Worm (Caenorhabditis elegans) whole organism, young adult: ENCODE results near the gene selt-1.1.

Source experiments
- B0035.1 ChIP-seq: sonication (generic microtip); optimal IDR thresholded peaks from 2 replicates; lab custom pipeline; 2016; ENCODE audit warnings: missing genetic modification characterization, mild to moderate bottlenecking, missing compliant biosample characterization, missing genotype, missing genetic modification reagents
- B0336.3 ChIP-seq: fragments of 200-800 bp; sonication (Bioruptor generic); IDR thresholded peaks from 2 replicates; pipeline ENCODE4 v1.3.6; 2022; ENCODE audit warnings: missing genetic modification characterization, missing compliant biosample characterization
- D2030.7 ChIP-seq: fragments of 200-800 bp; sonication (Bioruptor generic); IDR thresholded peaks from 2 replicates; pipeline ENCODE4 v1.3.6; 2022; ENCODE audit warnings: missing genetic modification reagents, missing genetic modification characterization, missing compliant biosample characterization
- F33H1.4 ChIP-seq: fragments of 200-800 bp; sonication (Bioruptor generic); IDR thresholded peaks from 2 replicates; pipeline ENCODE4 v1.3.6; 2022; ENCODE audit warnings: missing genetic modification reagents, missing genetic modification characterization, missing compliant biosample characterization
- F37B4.10 ChIP-seq: fragments of 200-800 bp; sonication (Bioruptor generic); IDR thresholded peaks from 2 replicates; pipeline ENCODE4 v1.3.6; 2022; ENCODE audit warnings: missing genetic modification characterization, missing compliant biosample characterization
- K12H6.12 ChIP-seq: fragments of 200-800 bp; sonication (Bioruptor generic); optimal IDR thresholded peaks from 2 replicates; lab custom pipeline; 2018; ENCODE audit warnings: mild to moderate bottlenecking, missing genetic modification characterization, missing compliant biosample characterization
- Y53F4B.3 ChIP-seq: fragments of 200-800 bp; sonication (Bioruptor generic); IDR thresholded peaks from 2 replicates; pipeline ENCODE4 v1.3.6; 2022; ENCODE audit warnings: missing genetic modification reagents, missing genetic modification characterization, missing compliant biosample characterization
- Y53G8AR.9 ChIP-seq: fragments of 200-800 bp; sonication (Bioruptor generic); conservative IDR thresholded peaks from 2 replicates; pipeline ENCODE4 v1.3.6; 2022; ENCODE audit warnings: missing genetic modification reagents, missing genetic modification characterization, missing compliant biosample characterization
- Y79H2A.3 ChIP-seq: fragments of 200-800 bp; sonication (Bioruptor generic); conservative IDR thresholded peaks from 2 replicates; pipeline ENCODE4 v1.3.6; 2022; ENCODE audit warnings: missing genetic modification reagents, missing genetic modification characterization, missing compliant biosample characterization
- Y95B8A.8 ChIP-seq: fragments of 200-800 bp; sonication (Bioruptor generic); IDR thresholded peaks from 2 replicates; pipeline ENCODE4 v1.3.6; 2022; ENCODE audit warnings: missing genetic modification reagents, missing genetic modification characterization, missing compliant biosample characterization
- aptf-2 ChIP-seq: fragments of 200-800 bp; sonication (Bioruptor generic); conservative IDR thresholded peaks from 2 replicates; pipeline ENCODE4 v1.3.6; 2022; ENCODE audit warnings: missing genetic modification reagents, missing genetic modification characterization, missing compliant biosample characterization
- bed-2 ChIP-seq: fragments of 200-800 bp; sonication (Bioruptor generic); IDR thresholded peaks from 2 replicates; pipeline ENCODE4 v1.3.6; 2022; ENCODE audit warnings: missing genetic modification reagents, missing genetic modification characterization, missing compliant biosample characterization
- ccch-3 ChIP-seq: fragments of 200-800 bp; sonication (Bioruptor generic); optimal IDR thresholded peaks from 2 replicates; lab custom pipeline; 2018; ENCODE audit warnings: mild to moderate bottlenecking, missing genetic modification characterization, missing compliant biosample characterization
- cebp-1 ChIP-seq, 2 experiments: fragments of 200-800 bp in 1 of 2; sonication (Bioruptor generic) in 1 of 2; sonication (generic microtip) in 1 of 2; IDR thresholded peaks in 1 of 2; optimal IDR thresholded peaks in 1 of 2; 2 replicates each; pipeline versions ENCODE4 v1.3.6 to Lab custom; 2017 to 2022; ENCODE audit warnings: missing compliant biosample characterization in 2 of 2, missing genetic modification characterization in 2 of 2, mild to moderate bottlenecking in 1 of 2, missing genetic modification reagents in 1 of 2, moderate library complexity in 1 of 2
- ceh-27 ChIP-seq: fragments of 200-800 bp; sonication (Bioruptor generic); optimal IDR thresholded peaks from 2 replicates; lab custom pipeline; 2018; ENCODE audit warnings: mild to moderate bottlenecking, missing genetic modification characterization, moderate library complexity, missing compliant biosample characterization
- ceh-58 ChIP-seq: fragments of 200-800 bp; sonication (Bioruptor generic); IDR thresholded peaks from 2 replicates; pipeline ENCODE4 v1.3.6; 2022; ENCODE audit warnings: missing genetic modification characterization, missing compliant biosample characterization
- ceh-79 ChIP-seq: sonication (generic microtip); optimal IDR thresholded peaks from 2 replicates; lab custom pipeline; 2017; ENCODE audit warnings: mild to moderate bottlenecking, missing genetic modification characterization, missing compliant biosample characterization
- ceh-91 ChIP-seq: fragments of 200-800 bp; sonication (Bioruptor generic); IDR thresholded peaks from 2 replicates; pipeline ENCODE4 v1.3.6; 2022; ENCODE audit warnings: missing genetic modification reagents, missing genetic modification characterization, missing compliant biosample characterization
- dpl-1 ChIP-seq: fragments of 150-350 bp; optimal IDR thresholded peaks from 2 replicates; lab custom pipeline; 2014; ENCODE audit warnings: missing biosample characterization, missing genetic modification reagents, missing genetic modification characterization
- egrh-3 ChIP-seq: fragments of 200-800 bp; sonication (Bioruptor generic); IDR thresholded peaks from 2 replicates; pipeline ENCODE4 v1.3.6; 2022; ENCODE audit warnings: missing genetic modification reagents, missing genetic modification characterization, missing compliant biosample characterization
- him-1 ChIP-seq: sonication (generic microtip); optimal IDR thresholded peaks from 2 replicates; lab custom pipeline; 2016; ENCODE audit warnings: missing genotype, missing genetic modification reagents, missing genetic modification characterization, missing compliant biosample characterization
- hlh-12 ChIP-seq: sonication (generic microtip); optimal IDR thresholded peaks from 2 replicates; lab custom pipeline; 2016; ENCODE audit warnings: missing genetic modification characterization, missing compliant biosample characterization
- hsf-1 ChIP-seq: fragments of 200-800 bp; sonication (Bioruptor generic); IDR thresholded peaks from 2 replicates; pipeline ENCODE4 v1.3.6; 2022; ENCODE audit warnings: missing genetic modification reagents, missing genetic modification characterization, missing compliant biosample characterization
- let-607 ChIP-seq, 2 experiments: fragments of 200-800 bp in 1 of 2; sonication (Bioruptor generic) in 1 of 2; sonication (generic microtip) in 1 of 2; optimal IDR thresholded peaks; 2 replicates each; lab custom pipeline; 2016 to 2018; ENCODE audit warnings: mild to moderate bottlenecking in 2 of 2, missing compliant biosample characterization in 2 of 2, missing genetic modification characterization in 2 of 2, moderate library complexity in 2 of 2, missing genotype in 1 of 2
- lsy-27 ChIP-seq: sonication (generic microtip); optimal IDR thresholded peaks from 2 replicates; lab custom pipeline; 2017; ENCODE audit warnings: missing genetic modification characterization, mild to moderate bottlenecking, missing compliant biosample characterization, antibody characterized with exemption, missing genotype, borderline replicate concordance; ENCODE audit not compliant: insufficient read depth
- madf-3 ChIP-seq: fragments of 200-800 bp; sonication (Bioruptor generic); IDR thresholded peaks from 2 replicates; pipeline ENCODE4 v1.3.6; 2022; ENCODE audit warnings: missing genetic modification reagents, missing genetic modification characterization, missing compliant biosample characterization
- madf-8 ChIP-seq: fragments of 200-800 bp; sonication (Bioruptor generic); conservative IDR thresholded peaks from 2 replicates; pipeline ENCODE4 v1.3.6; 2022; ENCODE audit warnings: missing genetic modification reagents, missing genetic modification characterization, missing compliant biosample characterization
- mxl-1 ChIP-seq: sonication (generic microtip); optimal IDR thresholded peaks from 2 replicates; lab custom pipeline; 2016; ENCODE audit warnings: missing genetic modification characterization, missing compliant biosample characterization
- nfya-1 ChIP-seq: sonication (generic microtip); optimal IDR thresholded peaks from 2 replicates; lab custom pipeline; 2017; ENCODE audit warnings: antibody characterized with exemption, missing compliant biosample characterization, missing genetic modification characterization, borderline replicate concordance; ENCODE audit not compliant: insufficient read depth
- nfya-2 ChIP-seq: fragments of 200-800 bp; sonication (Bioruptor generic); IDR thresholded peaks from 2 replicates; pipeline ENCODE4 v1.3.6; 2022; ENCODE audit warnings: missing genetic modification reagents, missing genetic modification characterization, missing compliant biosample characterization
- nfyb-1 ChIP-seq: fragments of 200-800 bp; sonication (Bioruptor generic); IDR thresholded peaks from 2 replicates; pipeline ENCODE4 v1.3.6; 2022; ENCODE audit warnings: missing genetic modification reagents, missing genetic modification characterization, missing compliant biosample characterization
- nhr-179 ChIP-seq: sonication (generic microtip); optimal IDR thresholded peaks from 2 replicates; lab custom pipeline; 2016; ENCODE audit warnings: mild to moderate bottlenecking, missing genetic modification characterization, missing compliant biosample characterization
- nhr-27 ChIP-seq: fragments of 200-800 bp; sonication (Bioruptor generic); optimal IDR thresholded peaks from 2 replicates; lab custom pipeline; 2018; ENCODE audit warnings: mild to moderate bottlenecking, missing genetic modification characterization, moderate library complexity, missing compliant biosample characterization
- nhr-90 ChIP-seq: sonication (generic microtip); optimal IDR thresholded peaks from 2 replicates; lab custom pipeline; 2016; ENCODE audit warnings: missing genotype, mild to moderate bottlenecking, missing genetic modification characterization, missing compliant biosample characterization
- pbrm-1 ChIP-seq: fragments of 200-800 bp; sonication (Bioruptor generic); IDR thresholded peaks from 2 replicates; pipeline ENCODE4 v1.3.6; 2022; ENCODE audit warnings: missing genetic modification reagents, missing genetic modification characterization, missing compliant biosample characterization
- rcor-1 ChIP-seq: fragments of 200-800 bp; sonication (Bioruptor generic); IDR thresholded peaks from 2 replicates; pipeline ENCODE4 v1.3.6; 2022; ENCODE audit warnings: missing genetic modification reagents, missing genetic modification characterization, missing compliant biosample characterization
- repo-1 ChIP-seq: sonication (generic microtip); optimal IDR thresholded peaks from 2 replicates; lab custom pipeline; 2017; ENCODE audit warnings: mild to moderate bottlenecking, missing genetic modification characterization, missing compliant biosample characterization
- rpc-1 ChIP-seq, 2 experiments: fragments of 150-350 bp in 1 of 2; sonication (generic microtip) in 1 of 2; optimal IDR thresholded peaks; 2 replicates each; lab custom pipeline; 2014 to 2018; ENCODE audit warnings: missing biosample characterization in 1 of 2, missing genetic modification characterization in 1 of 2, missing genetic modification reagents in 1 of 2, missing genotype in 1 of 2
- snpc-1.3 ChIP-seq: sonication (generic microtip); optimal IDR thresholded peaks from 2 replicates; lab custom pipeline; 2017; ENCODE audit warnings: missing genetic modification characterization, mild to moderate bottlenecking, missing compliant biosample characterization, antibody characterized with exemption, moderate library complexity, missing genotype, missing genetic modification reagents; ENCODE audit not compliant: insufficient read depth
- snpc-3.4 ChIP-seq: sonication (generic microtip); optimal IDR thresholded peaks from 2 replicates; lab custom pipeline; 2017; ENCODE audit warnings: missing genetic modification characterization, mild to moderate bottlenecking, missing compliant biosample characterization, antibody characterized with exemption, moderate library complexity, missing genotype, missing genetic modification reagents
- sptf-2 ChIP-seq: fragments of 200-800 bp; sonication (Bioruptor generic); optimal IDR thresholded peaks from 2 replicates; lab custom pipeline; 2018; ENCODE audit warnings: mild to moderate bottlenecking, missing genetic modification characterization, missing compliant biosample characterization
- tbx-9 ChIP-seq: sonication (generic microtip); optimal IDR thresholded peaks from 2 replicates; lab custom pipeline; 2016; ENCODE audit warnings: borderline replicate concordance, missing genetic modification characterization, inconsistent platforms, missing compliant biosample characterization
- tlf-1 ChIP-seq: fragments of 200-800 bp; sonication (Bioruptor generic); optimal IDR thresholded peaks from 2 replicates; lab custom pipeline; 2018; ENCODE audit warnings: mild to moderate bottlenecking, missing genetic modification characterization, missing compliant biosample characterization
- unc-130 ChIP-seq: sonication (generic microtip); optimal IDR thresholded peaks from 2 replicates; lab custom pipeline; 2016; ENCODE audit warnings: missing genetic modification reagents, missing genetic modification characterization, missing compliant biosample characterization
- xnd-1 ChIP-seq: sonication (generic microtip); optimal IDR thresholded peaks from 2 replicates; lab custom pipeline; 2016; ENCODE audit warnings: missing genotype, missing genetic modification reagents, missing genetic modification characterization, missing compliant biosample characterization
- zfh-2 ChIP-seq: fragments of 200-800 bp; sonication (Bioruptor generic); conservative IDR thresholded peaks from 2 replicates; pipeline ENCODE4 v1.3.6; 2022; ENCODE audit warnings: missing genetic modification reagents, missing genetic modification characterization, missing compliant biosample characterization
- zim-3 ChIP-seq: sonication (generic microtip); optimal IDR thresholded peaks from 2 replicates; lab custom pipeline; 2017; ENCODE audit warnings: mild to moderate bottlenecking, missing genetic modification characterization, moderate library complexity, missing compliant biosample characterization
- ztf-3 ChIP-seq: fragments of 200-800 bp; sonication (Bioruptor generic); optimal IDR thresholded peaks from 2 replicates; lab custom pipeline; 2018; ENCODE audit warnings: mild to moderate bottlenecking, missing genetic modification characterization, missing compliant biosample characterization

selt-1.1 gene

ce11 chrX:11511231-11511630 lies 35.1 kb downstream of the selt-1.1 start, which contains the start of gene ccdc-149:
Gene ccdc-149 (minus strand): TSS chrX:11511451.
- TF ChIP-seq ceh-27 (no peak), Y79H2A.3 (no peak), him-1 (tag; lab: Kevin White, UChicago) (no peak), egrh-3 (no peak), nhr-90 (tag; lab: Kevin White, UChicago) (no peak), let-607 (tag; optimal IDR thresholded peaks at IDR 0.05; lab: Kevin White, UChicago) (peak in 1 of 2 experiments; percentile 16), cebp-1 (GFP tag; IDR thresholded peaks at IDR 0.05; lab: Robert Waterston, UW) (no peak), cebp-1 (tag; optimal IDR thresholded peaks at IDR 0.05; lab: Kevin White, UChicago) (no peak), tlf-1 (GFP tag; lab: Kevin White, UChicago) (no peak), D2030.7 (GFP tag; lab: Robert Waterston, UW) (no peak), nhr-27 (tag; lab: Kevin White, UChicago) (no peak), dpl-1 (GFP tag; lab: Kevin White, UChicago) (no peak), sptf-2 (no peak), pbrm-1 (peak; percentile 50; the same call in 1 of the 2 replicates), nfya-2 (GFP tag; lab: Robert Waterston, UW) (no peak), nfyb-1 (0 out of 2 replicates have a peak, but pooled peaks have one; percentile 26), F33H1.4 (GFP tag; lab: Robert Waterston, UW) (no peak), madf-8 (GFP tag; lab: Robert Waterston, UW) (no peak), lsy-27 (no peak), Y53G8AR.9 (GFP tag; lab: Robert Waterston, UW) (peak; percentile 62; the same call in 1 of the 2 replicates), ccch-3 (GFP tag; lab: Kevin White, UChicago) (no peak), hlh-12 (tag; lab: Kevin White, UChicago) (no peak), rcor-1 (GFP tag; lab: Robert Waterston, UW) (no peak), ceh-79 (tag; lab: Kevin White, UChicago) (no peak), mxl-1 (no peak), B0035.1 (tag; lab: Kevin White, UChicago) (no peak), nfya-1 (tag; lab: Kevin White, UChicago) (no peak), Y95B8A.8 (no peak), nhr-179 (tag; lab: Kevin White, UChicago) (no peak), ztf-3 (GFP tag; lab: Kevin White, UChicago) (no peak), ceh-58 (no peak), ceh-91 (GFP tag; lab: Robert Waterston, UW) (no peak), bed-2 (no peak), snpc-3.4 (tag; lab: Kevin White, UChicago) (no peak), madf-3 (no peak), B0336.3 (GFP tag; lab: Robert Waterston, UW) (0 out of 2 replicates have a peak, but pooled peaks have one; percentile 25), repo-1 (tag; lab: Kevin White, UChicago) (peak; percentile 49), aptf-2 (GFP tag; lab: Robert Waterston, UW) (no peak)

DNA sequence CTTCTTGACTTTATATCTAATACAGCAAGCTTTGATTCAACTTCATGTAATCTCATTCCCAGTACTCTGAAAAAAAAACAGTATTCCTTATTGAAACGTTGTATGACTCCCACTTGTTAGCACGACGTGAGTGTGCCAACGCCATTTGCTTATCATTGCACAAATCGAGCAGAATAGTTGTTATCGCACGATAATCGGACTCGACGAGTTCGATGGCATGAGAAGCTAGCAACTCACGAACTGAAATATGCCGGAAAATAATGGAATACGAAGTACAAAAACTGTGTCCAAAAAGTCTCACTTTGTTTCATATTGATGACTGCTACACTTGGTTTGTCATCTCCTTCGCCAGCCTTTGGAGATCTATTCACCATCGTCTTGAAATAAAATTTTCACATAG lies 36.7 kb downstream of the selt-1.1 start:
- TF ChIP-seq unc-130 (GFP tag; lab: Kevin White, UChicago) (no peak), zim-3 (tag; lab: Kevin White, UChicago) (no peak), tbx-9 (tag; lab: Kevin White, UChicago) (no peak), zfh-2 (no peak), dpl-1 (GFP tag; lab: Kevin White, UChicago) (no peak), let-607 (tag; optimal IDR thresholded peaks at IDR 0.05; lab: Kevin White, UChicago) (peak in 1 of 2 experiments; percentile 4), F37B4.10 (no peak), K12H6.12 (no peak), rpc-1 (optimal IDR thresholded peaks at IDR 0.05; lab: Kevin White, UChicago) (no peak), rpc-1 (tag; optimal IDR thresholded peaks at IDR 0.05; lab: Kevin White, UChicago) (no peak), hlh-12 (tag; lab: Kevin White, UChicago) (no peak), B0336.3 (GFP tag; lab: Robert Waterston, UW) (no peak), F33H1.4 (GFP tag; lab: Robert Waterston, UW) (no peak), xnd-1 (no peak), snpc-1.3 (no peak), hsf-1 (GFP tag; lab: Robert Waterston, UW) (no peak), Y53F4B.3 (GFP tag; lab: Robert Waterston, UW) (no peak)
